Worm (Caenorhabditis elegans) whole organism, late embryonic: Measurements from ENCODE around the gene srp-7.

ENCODE experiments used
- K09A11.1 ChIP-seq: sonication (generic microtip); optimal IDR thresholded peaks from 2 replicates; lab custom pipeline; 2017; ENCODE audit warnings: antibody characterized with exemption, mild to moderate bottlenecking, missing genetic modification characterization, missing compliant biosample characterization; ENCODE audit not compliant: insufficient read depth
- Y22D7AL.16 ChIP-seq: sonication (generic microtip); optimal IDR thresholded peaks from 2 replicates; lab custom pipeline; 2016; ENCODE audit warnings: missing genetic modification characterization, missing compliant biosample characterization
- ama-1 ChIP-seq: fragments of 150-350 bp; optimal IDR thresholded peaks from 2 replicates; lab custom pipeline; 2014
- ceh-31 ChIP-seq: sonication (generic microtip); optimal IDR thresholded peaks from 2 replicates; lab custom pipeline; 2016; ENCODE audit warnings: missing genetic modification characterization, missing compliant biosample characterization
- ceh-45 ChIP-seq: fragments of 200-800 bp; sonication (Bioruptor generic); IDR thresholded peaks from 2 replicates; pipeline ENCODE4 v1.3.6; 2022; ENCODE audit warnings: missing genetic modification reagents, missing genetic modification characterization, missing compliant biosample characterization
- fkh-10 ChIP-seq: fragments of 150-350 bp; optimal IDR thresholded peaks from 2 replicates; lab custom pipeline; 2014; ENCODE audit warnings: missing biosample characterization, missing genetic modification reagents, missing genetic modification characterization
- hlh-15 ChIP-seq: sonication (generic microtip); optimal IDR thresholded peaks from 2 replicates; lab custom pipeline; 2016; ENCODE audit warnings: missing genetic modification characterization, missing compliant biosample characterization
- lin-11 ChIP-seq: fragments of 200-800 bp; sonication (Bioruptor generic); optimal IDR thresholded peaks from 2 replicates; lab custom pipeline; 2018; ENCODE audit warnings: mild to moderate bottlenecking, missing genetic modification characterization, missing compliant biosample characterization
- nhr-11 ChIP-seq: fragments of 150-350 bp; optimal IDR thresholded peaks from 2 replicates; lab custom pipeline; 2014; ENCODE audit warnings: missing biosample characterization, missing genetic modification characterization
- nhr-232 ChIP-seq: sonication (generic microtip); optimal IDR thresholded peaks from 2 replicates; lab custom pipeline; 2016; ENCODE audit warnings: missing genetic modification characterization, missing compliant biosample characterization
- pha-4 ChIP-seq: fragments of 150-350 bp; optimal IDR thresholded peaks from 2 replicates; lab custom pipeline; 2018; ENCODE audit warnings: missing biosample characterization, missing genetic modification reagents, missing genetic modification characterization
- syd-9 ChIP-seq: sonication (generic microtip); optimal IDR thresholded peaks from 2 replicates; lab custom pipeline; 2016; ENCODE audit warnings: mild to moderate bottlenecking, missing genetic modification characterization, moderate library complexity, missing compliant biosample characterization

ce11 chrV:8129252-8129651, 49.7 kb upstream of the srp-7 start, which contains the start of gene spr-1:
- TF ChIP-seq Y22D7AL.16 (tag; lab: Kevin White, UChicago), result no peak
- no peak for TF ChIP-seq pha-4
- TF ChIP-seq ama-1 (lab: Kevin White, UChicago), result no peak
- no peak for TF ChIP-seq nhr-11 (tag; lab: Kevin White, UChicago)
- no peak for TF ChIP-seq ceh-31 (tag; lab: Kevin White, UChicago)
- TF ChIP-seq hlh-15 (tag; lab: Kevin White, UChicago), result no peak
- no peak for TF ChIP-seq syd-9 (tag; lab: Kevin White, UChicago)
- TF ChIP-seq lin-11 (tag; lab: Kevin White, UChicago), result no peak
- TF ChIP-seq ceh-45 (GFP tag; lab: Robert Waterston, UW), result no peak
- no peak for TF ChIP-seq nhr-232
- no peak for TF ChIP-seq K09A11.1 (tag; lab: Kevin White, UChicago)
- TF ChIP-seq fkh-10 (GFP tag; lab: Kevin White, UChicago), result no peak
